Fruit fly (Drosophila melanogaster): ENCODE measurements around the gene Rpn13R.

The Rpn13R gene

DNA sequence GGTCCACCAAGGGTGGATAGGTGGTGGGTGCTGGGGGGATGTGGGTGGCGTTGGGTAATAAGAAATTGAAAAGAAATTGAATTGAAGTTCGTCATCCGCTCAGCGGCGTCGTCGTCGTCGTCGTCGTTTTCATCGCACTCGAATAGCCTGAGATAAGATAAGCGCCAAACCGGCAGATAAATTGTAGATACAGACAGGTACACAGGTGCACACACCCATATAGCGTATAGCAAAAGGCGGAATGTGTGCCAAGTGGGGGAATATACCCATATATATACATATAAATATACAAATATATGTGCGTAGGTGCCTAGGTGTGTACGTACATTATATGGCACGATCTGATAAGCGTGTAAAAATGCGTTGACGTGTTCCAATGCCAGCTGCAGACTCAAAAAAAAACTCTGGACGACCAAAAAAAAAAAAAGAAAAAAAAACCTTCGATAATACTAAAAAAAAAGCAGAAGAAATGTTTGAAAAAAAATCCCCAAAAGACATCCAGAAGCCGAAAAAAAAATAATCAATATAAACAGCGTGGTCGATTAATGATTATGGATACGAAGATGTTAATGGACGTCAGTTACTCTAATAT lies 39.8 kb upstream of the Rpn13R start (continued):
- TF ChIP-seq exex (tag; optimal IDR thresholded peaks at IDR 0.05) (peak; percentile 8), CG32772 (GFP tag; IDR thresholded peaks at IDR 0.05) (peak; percentile 52; the same call in 1 of the 2 replicates), CG6813 (GFP tag; optimal IDR thresholded peaks at IDR 0.05) (no peak), Elba2 (GFP tag; optimal IDR thresholded peaks at IDR 0.05) (no peak), eve (GFP tag; optimal IDR thresholded peaks at IDR 0.05) (peak in 1 of 2 experiments; percentile 37), rib (GFP tag; IDR thresholded peaks at IDR 0.05) (no peak), sd (tag; optimal IDR thresholded peaks at IDR 0.05) (peak; percentile 61), sqz (GFP tag; optimal IDR thresholded peaks at IDR 0.05) (peak; percentile 50), Fer3 (tag; optimal IDR thresholded peaks at IDR 0.05) (no peak), btn (GFP tag; optimal IDR thresholded peaks at IDR 0.05) (no peak), CG4854 (GFP tag; optimal IDR thresholded peaks at IDR 0.05) (no peak), CG1233 (GFP tag; optimal IDR thresholded peaks at IDR 0.05) (no peak), cato (GFP tag; optimal IDR thresholded peaks at IDR 0.05; ENCODE audit: borderline replicate concordance) (no peak), CG18764 (GFP tag; optimal IDR thresholded peaks at IDR 0.05) (no peak), CG13123 (GFP tag; optimal IDR thresholded peaks at IDR 0.05) (no peak), Neu2 (GFP tag; optimal IDR thresholded peaks at IDR 0.05; ENCODE audit: borderline replicate concordance) (no peak), CG7745 (tag; optimal IDR thresholded peaks at IDR 0.05) (no peak), CG15601 (tag; optimal IDR thresholded peaks at IDR 0.05) (peak; percentile 57), Sry-β (GFP tag; optimal IDR thresholded peaks at IDR 0.05) (no peak), cg (GFP tag; optimal IDR thresholded peaks at IDR 0.05) (peak; percentile 25), sug (tag; optimal IDR thresholded peaks at IDR 0.05) (peak; percentile 27), Sin3A (optimal IDR thresholded peaks at IDR 0.05) (no peak), grn (GFP tag; optimal IDR thresholded peaks at IDR 0.05) (peak; percentile 27)

DNA sequence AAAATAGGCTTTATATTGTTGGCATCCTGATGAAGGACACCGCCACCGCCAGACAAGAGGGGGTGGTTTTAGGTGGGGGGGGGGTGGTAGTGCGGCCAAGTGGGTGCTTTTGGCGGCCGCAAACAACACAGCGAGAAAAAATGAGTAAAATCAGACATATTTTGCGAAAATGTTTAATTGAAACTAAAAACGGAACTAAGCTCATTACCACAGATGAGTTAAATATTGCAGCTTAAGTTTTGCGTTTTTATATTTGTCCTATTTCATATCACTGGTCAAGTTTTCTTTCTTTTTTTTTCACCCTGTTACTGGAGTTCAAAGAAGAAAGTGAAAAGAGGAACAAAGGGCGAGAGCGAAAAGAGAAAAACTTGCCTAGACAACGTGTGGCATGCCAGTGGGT lies 37.8 kb upstream of the Rpn13R start:
- TF ChIP-seq tgo (GFP tag; IDR thresholded peaks at IDR 0.05) (peak; percentile 64), HLH54F (GFP tag; optimal IDR thresholded peaks at IDR 0.05) (peak; percentile 46), sug (tag; optimal IDR thresholded peaks at IDR 0.05) (no peak), gem (tag; optimal IDR thresholded peaks at IDR 0.05) (peak; percentile 83), fru (optimal IDR thresholded peaks at IDR 0.05) (no peak), CG31365 (tag; optimal IDR thresholded peaks at IDR 0.05) (peak; percentile 33), tx (GFP tag; optimal IDR thresholded peaks at IDR 0.05) (peak; percentile 53), NK7.1 (GFP tag; optimal IDR thresholded peaks at IDR 0.05) (no peak), D19A (tag; optimal IDR thresholded peaks at IDR 0.05) (peak; percentile 63), CG4360 (GFP tag; IDR thresholded peaks at IDR 0.05) (no peak), bigmax (GFP tag; optimal IDR thresholded peaks at IDR 0.05) (no peak), CG8944 (GFP tag; optimal IDR thresholded peaks at IDR 0.05) (peak; percentile 39), Myb (GFP tag; optimal IDR thresholded peaks at IDR 0.05) (peak; percentile 50), CG1529 (GFP tag; optimal IDR thresholded peaks at IDR 0.05) (peak; percentile 49), CG7357 (GFP tag; IDR thresholded peaks at IDR 0.05) (peak; percentile 43; the same call in 1 of the 3 replicates), esg (GFP tag; conservative IDR thresholded peaks at IDR 0.05) (peak; percentile 62; the same call in 1 of the 2 replicates), CG17912 (GFP tag; optimal IDR thresholded peaks at IDR 0.05) (no peak), CG11695 (GFP tag; IDR thresholded peaks at IDR 0.05) (peak; percentile 84), CG11504 (tag; optimal IDR thresholded peaks at IDR 0.05) (peak; percentile 83), CG4282 (GFP tag; optimal IDR thresholded peaks at IDR 0.05) (no peak), crp (GFP tag; optimal IDR thresholded peaks at IDR 0.05) (peak in 1 of 2 experiments; percentile 22), B-H1 (GFP tag; IDR thresholded peaks at IDR 0.05) (peak; percentile 51), CG33557 (GFP tag; optimal IDR thresholded peaks at IDR 0.05) (no peak), NFAT (GFP tag; IDR thresholded peaks at IDR 0.05) (peak; percentile 18; the same call in 1 of the 2 replicates), nmo (GFP tag; optimal IDR thresholded peaks at IDR 0.05) (peak; percentile 71), CG10209 (GFP tag; optimal IDR thresholded peaks at IDR 0.05) (peak; percentile 63), CG42726 (GFP tag; IDR thresholded peaks at IDR 0.05; ENCODE audit: partially characterized antibody) (no peak), eve (GFP tag; optimal IDR thresholded peaks at IDR 0.05) (peak in 1 of 2 experiments; percentile 69), cg (GFP tag; optimal IDR thresholded peaks at IDR 0.05) (no peak)
